Worm (Caenorhabditis elegans) whole organism, L3 larva: ENCODE results near the gene C47D12.4.

ENCODE experiments used
- R02D3.7 ChIP-seq: fragments of 150-350 bp; optimal IDR thresholded peaks from 2 replicates; lab custom pipeline; 2014; ENCODE audit warnings: missing biosample characterization, missing genetic modification characterization
- ZK546.5 ChIP-seq: sonication (generic microtip); optimal IDR thresholded peaks from 2 replicates; lab custom pipeline; 2017; ENCODE audit warnings: missing biosample characterization, missing genetic modification characterization
- aly-2 ChIP-seq: fragments of 150-350 bp; optimal IDR thresholded peaks from 2 replicates; lab custom pipeline; 2014; ENCODE audit warnings: missing biosample characterization, missing genetic modification characterization
- ama-1 ChIP-seq: fragments of 150-350 bp; optimal IDR thresholded peaks from 2 replicates; lab custom pipeline; 2018
- ceh-16 ChIP-seq: sonication (generic microtip); optimal IDR thresholded peaks from 2 replicates; lab custom pipeline; 2017; ENCODE audit warnings: missing biosample characterization, missing genetic modification characterization
- ceh-28 ChIP-seq: fragments of 150-350 bp; optimal IDR thresholded peaks from 2 replicates; lab custom pipeline; 2014; ENCODE audit warnings: missing biosample characterization, missing genetic modification reagents, missing genetic modification characterization
- ceh-82 ChIP-seq: fragments of 150-350 bp; optimal IDR thresholded peaks from 2 replicates; lab custom pipeline; 2014; ENCODE audit warnings: missing biosample characterization, missing genetic modification characterization
- ceh-9 ChIP-seq: sonication (generic microtip); optimal IDR thresholded peaks from 2 replicates; lab custom pipeline; 2018; ENCODE audit warnings: missing biosample characterization, missing genetic modification characterization
- daf-12 ChIP-seq: fragments of 150-350 bp; optimal IDR thresholded peaks from 2 replicates; lab custom pipeline; 2014; ENCODE audit warnings: missing biosample characterization, missing genetic modification reagents, missing genetic modification characterization
- egl-27 ChIP-seq: sonication (generic microtip); optimal IDR thresholded peaks from 4 replicates; lab custom pipeline; 2017; ENCODE audit warnings: missing biosample characterization, missing genetic modification reagents, missing genetic modification characterization
- egl-5 ChIP-seq: fragments of 150-350 bp; optimal IDR thresholded peaks from 2 replicates; lab custom pipeline; 2017; ENCODE audit warnings: missing biosample characterization, missing genetic modification reagents, missing genetic modification characterization, inconsistent platforms
- elt-1 ChIP-seq: fragments of 150-350 bp; optimal IDR thresholded peaks from 2 replicates; lab custom pipeline; 2014; ENCODE audit warnings: missing biosample characterization, missing genetic modification characterization
- elt-2 ChIP-seq: sonication (generic microtip); optimal IDR thresholded peaks from 2 replicates; lab custom pipeline; 2016; ENCODE audit warnings: missing genetic modification reagents, mild to moderate bottlenecking, missing genetic modification characterization, missing compliant biosample characterization
- elt-3 ChIP-seq, 3 experiments: fragments of 150-350 bp in 1 of 3; sonication (generic microtip) in 2 of 3; optimal IDR thresholded peaks; 2 replicates in 2 of 3; 4 replicates in 1 of 3; lab custom pipeline; 2014 to 2017; ENCODE audit warnings: missing biosample characterization in 3 of 3, missing genetic modification characterization in 3 of 3
- eor-1 ChIP-seq, 2 experiments: fragments of 150-350 bp; optimal IDR thresholded peaks; 2 replicates each; lab custom pipeline; 2014 to 2018; ENCODE audit warnings: missing biosample characterization in 2 of 2, missing genetic modification characterization in 2 of 2
- fkh-10 ChIP-seq: sonication (generic microtip); optimal IDR thresholded peaks from 2 replicates; lab custom pipeline; 2017; ENCODE audit warnings: missing biosample characterization, missing genetic modification reagents, missing genetic modification characterization
- fkh-2 ChIP-seq: fragments of 150-350 bp; optimal IDR thresholded peaks from 2 replicates; lab custom pipeline; 2014; ENCODE audit warnings: missing biosample characterization, missing genetic modification reagents, missing genetic modification characterization
- fos-1 ChIP-seq: fragments of 150-350 bp; optimal IDR thresholded peaks from 2 replicates; lab custom pipeline; 2014; ENCODE audit warnings: missing biosample characterization, missing genetic modification characterization
- hmg-11 ChIP-seq: sonication (generic microtip); optimal IDR thresholded peaks from 2 replicates; lab custom pipeline; 2016; ENCODE audit warnings: missing genetic modification characterization, missing compliant biosample characterization
- jun-1 ChIP-seq: fragments of 150-350 bp; optimal IDR thresholded peaks from 2 replicates; lab custom pipeline; 2014; ENCODE audit warnings: missing biosample characterization, missing genetic modification reagents, missing genetic modification characterization
- lin-15B ChIP-seq: fragments of 150-350 bp; optimal IDR thresholded peaks from 2 replicates; lab custom pipeline; 2014; ENCODE audit warnings: missing biosample characterization, missing genetic modification characterization
- lin-39 ChIP-seq: fragments of 150-350 bp; optimal IDR thresholded peaks from 2 replicates; lab custom pipeline; 2018; ENCODE audit warnings: missing biosample characterization, missing genetic modification reagents, missing genetic modification characterization
- lsy-12 ChIP-seq: sonication (generic microtip); optimal IDR thresholded peaks from 2 replicates; lab custom pipeline; 2016; ENCODE audit warnings: mild to moderate bottlenecking, missing genetic modification characterization, missing compliant biosample characterization
- mdl-1 ChIP-seq: fragments of 150-350 bp; optimal IDR thresholded peaks from 2 replicates; lab custom pipeline; 2014; ENCODE audit warnings: missing biosample characterization, missing genetic modification characterization
- mml-1 ChIP-seq: fragments of 150-350 bp; sonication (generic microtip); optimal IDR thresholded peaks from 3 replicates; lab custom pipeline; 2014; ENCODE audit warnings: missing biosample characterization, missing genetic modification characterization
- nfya-1 ChIP-seq: sonication (generic microtip); optimal IDR thresholded peaks from 2 replicates; lab custom pipeline; 2017; ENCODE audit warnings: missing genetic modification characterization, mild to moderate bottlenecking, missing compliant biosample characterization, antibody characterized with exemption, moderate library complexity; ENCODE audit not compliant: insufficient read depth
- nhr-11 ChIP-seq: fragments of 150-350 bp; optimal IDR thresholded peaks from 2 replicates; lab custom pipeline; 2014; ENCODE audit warnings: missing biosample characterization, missing genetic modification characterization
- nhr-12 ChIP-seq: fragments of 150-350 bp; optimal IDR thresholded peaks from 2 replicates; lab custom pipeline; 2014; ENCODE audit warnings: missing biosample characterization, missing genetic modification characterization
- nhr-23 ChIP-seq: fragments of 150-350 bp; optimal IDR thresholded peaks from 2 replicates; lab custom pipeline; 2014; ENCODE audit warnings: missing biosample characterization, missing genetic modification reagents, missing genetic modification characterization
- nhr-237 ChIP-seq: fragments of 150-350 bp; optimal IDR thresholded peaks from 2 replicates; lab custom pipeline; 2014; ENCODE audit warnings: missing biosample characterization, missing genetic modification characterization
- nhr-25 ChIP-seq: sonication (generic microtip); optimal IDR thresholded peaks from 2 replicates; lab custom pipeline; 2017; ENCODE audit warnings: missing biosample characterization, missing genetic modification characterization
- nhr-28 ChIP-seq: fragments of 150-350 bp; optimal IDR thresholded peaks from 2 replicates; lab custom pipeline; 2014; ENCODE audit warnings: missing biosample characterization, missing genetic modification characterization
- nhr-43 ChIP-seq: sonication (generic microtip); optimal IDR thresholded peaks from 2 replicates; lab custom pipeline; 2016; ENCODE audit warnings: mild to moderate bottlenecking, missing genetic modification characterization, missing compliant biosample characterization; ENCODE audit not compliant: poor library complexity, severe bottlenecking
- nhr-67 ChIP-seq: fragments of 150-350 bp; optimal IDR thresholded peaks from 2 replicates; lab custom pipeline; 2014; ENCODE audit warnings: missing biosample characterization, missing genetic modification characterization
- nhr-76 ChIP-seq: fragments of 150-350 bp; sonication (generic microtip); optimal IDR thresholded peaks from 5 replicates; lab custom pipeline; 2014; ENCODE audit warnings: missing biosample characterization, missing genetic modification characterization
- nhr-77 ChIP-seq: fragments of 150-350 bp; optimal IDR thresholded peaks from 2 replicates; lab custom pipeline; 2014; ENCODE audit warnings: missing biosample characterization, missing genetic modification characterization
- pha-4 ChIP-seq: fragments of 150-350 bp; optimal IDR thresholded peaks from 2 replicates; lab custom pipeline; 2014; ENCODE audit warnings: missing biosample characterization, missing genetic modification reagents, missing genetic modification characterization
- pqm-1 ChIP-seq: fragments of 150-350 bp; optimal IDR thresholded peaks from 2 replicates; lab custom pipeline; 2017; ENCODE audit warnings: missing biosample characterization, missing genetic modification characterization, inconsistent platforms
- sea-2 ChIP-seq: fragments of 150-350 bp; sonication (generic microtip); optimal IDR thresholded peaks from 4 replicates; lab custom pipeline; 2014; ENCODE audit warnings: missing biosample characterization, missing genetic modification reagents, missing genetic modification characterization
- skn-1 ChIP-seq: fragments of 150-350 bp; optimal IDR thresholded peaks from 2 replicates; lab custom pipeline; 2014; ENCODE audit warnings: missing biosample characterization, missing genetic modification characterization
- snpc-4 ChIP-seq: fragments of 150-350 bp; optimal IDR thresholded peaks from 2 replicates; lab custom pipeline; 2014; ENCODE audit warnings: missing biosample characterization, missing genetic modification characterization
- tbx-2 ChIP-seq: sonication (generic microtip); optimal IDR thresholded peaks from 2 replicates; lab custom pipeline; 2016; ENCODE audit warnings: mild to moderate bottlenecking, missing genetic modification characterization, missing compliant biosample characterization
- unc-39 ChIP-seq: sonication (generic microtip); optimal IDR thresholded peaks from 4 replicates; lab custom pipeline; 2017; ENCODE audit warnings: missing biosample characterization, missing genetic modification characterization
- unc-62 ChIP-seq: fragments of 150-350 bp; sonication (generic microtip); optimal IDR thresholded peaks from 4 replicates; lab custom pipeline; 2014; ENCODE audit warnings: missing biosample characterization, missing genetic modification reagents, missing genetic modification characterization
- zag-1 ChIP-seq: fragments of 150-350 bp; optimal IDR thresholded peaks from 2 replicates; lab custom pipeline; 2014; ENCODE audit warnings: missing biosample characterization, missing genetic modification characterization
- ztf-11 ChIP-seq: fragments of 150-350 bp; optimal IDR thresholded peaks from 2 replicates; lab custom pipeline; 2014; ENCODE audit warnings: missing biosample characterization, missing genetic modification characterization
- ztf-4 ChIP-seq: fragments of 150-350 bp; optimal IDR thresholded peaks from 2 replicates; lab custom pipeline; 2014; ENCODE audit warnings: missing biosample characterization, missing genetic modification characterization

The C47D12.4 gene

DNA sequence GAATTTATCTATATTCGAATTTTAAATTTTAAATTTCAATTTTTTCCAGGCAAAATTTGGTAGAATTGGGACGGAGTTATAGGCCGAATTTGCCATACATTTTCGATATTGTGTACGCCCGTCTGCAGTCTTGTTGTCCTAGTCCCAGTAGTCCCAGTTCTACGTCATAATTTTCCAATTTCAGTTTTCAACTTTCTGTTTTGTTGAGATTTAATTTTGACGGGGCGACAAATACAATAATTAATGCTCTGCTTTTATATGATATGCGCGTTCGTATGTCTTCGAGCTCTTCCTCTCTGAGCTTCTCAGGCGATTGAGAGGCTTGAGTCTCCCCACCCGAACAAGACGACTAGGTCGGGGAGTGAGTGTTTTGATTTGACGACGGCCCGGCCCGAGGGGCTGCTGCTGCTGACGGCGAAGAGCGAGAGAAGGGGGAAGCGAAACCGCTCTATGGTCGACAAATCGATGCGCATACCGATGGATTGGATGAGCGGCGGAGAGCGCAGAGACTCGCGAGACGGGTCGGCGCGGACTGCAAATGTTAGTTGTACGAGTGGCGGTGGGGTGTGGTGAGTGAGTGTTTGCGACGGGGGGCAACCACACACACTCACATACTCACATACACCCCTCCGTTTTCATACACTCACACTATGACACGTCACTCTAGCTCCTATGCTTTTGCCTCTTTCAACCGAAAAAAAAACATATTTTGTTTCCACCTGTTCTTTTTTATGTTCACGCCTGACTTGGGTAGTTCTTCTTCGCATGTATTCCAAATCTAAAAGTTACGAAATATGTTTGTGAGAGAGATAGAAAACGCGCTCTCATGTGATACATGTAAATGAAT, 46.7 kb upstream of the C47D12.4 start:
- TF ChIP-seq eor-1 (tag; optimal IDR thresholded peaks at IDR 0.05; lab: Kevin White, UChicago) (no peak), unc-39 (no peak), nfya-1 (peak; percentile 89), ceh-28 (tag; lab: Kevin White, UChicago) (peak; percentile 87), elt-2 (tag; lab: Kevin White, UChicago) (peak; percentile 75), pha-4 (tag; lab: Kevin White, UChicago) (peak; percentile 89), unc-62 (GFP tag; lab: Kevin White, UChicago) (peak; percentile 80), ztf-4 (tag; lab: Kevin White, UChicago) (peak; percentile 2), egl-27 (tag; lab: Kevin White, UChicago) (peak; percentile 40), pqm-1 (tag; lab: Kevin White, UChicago) (peak; percentile 55), egl-5 (tag; lab: Kevin White, UChicago) (no peak), nhr-43 (tag; lab: Kevin White, UChicago) (peak; percentile 9), jun-1 (peak; percentile 86), nhr-23 (peak; percentile 79), fkh-2 (tag; lab: Kevin White, UChicago) (peak; percentile 19), lin-39 (tag; lab: Kevin White, UChicago) (peak; percentile 99), fkh-10 (GFP tag; lab: Kevin White, UChicago) (no peak), nhr-12 (tag; lab: Kevin White, UChicago) (no peak), zag-1 (peak; percentile 35), mml-1 (tag; lab: Kevin White, UChicago) (no peak), lin-15B (peak; percentile 72), elt-3 (tag; optimal IDR thresholded peaks at IDR 0.05; lab: Kevin White, UChicago) (peak in 1 of 3 experiments; percentile 25), R02D3.7 (peak; percentile 54), sea-2 (GFP tag; lab: Kevin White, UChicago) (peak; percentile 96), ZK546.5 (tag; lab: Kevin White, UChicago) (no peak), nhr-67 (no peak), elt-1 (tag; lab: Kevin White, UChicago) (no peak), daf-12 (no peak), lsy-12 (peak; percentile 81), mdl-1 (tag; lab: Kevin White, UChicago) (no peak), nhr-76 (tag; lab: Kevin White, UChicago) (no peak), ama-1 (lab: Kevin White, UChicago) (peak; percentile 91), nhr-25 (tag; lab: Kevin White, UChicago) (peak; percentile 72), ztf-11 (tag; lab: Kevin White, UChicago) (no peak), ceh-9 (no peak), fos-1 (tag; lab: Kevin White, UChicago) (peak; percentile 50), snpc-4 (tag; lab: Kevin White, UChicago) (peak; percentile 46), nhr-237 (tag; lab: Kevin White, UChicago) (no peak), skn-1 (tag; lab: Kevin White, UChicago) (peak; percentile 49), tbx-2 (tag; lab: Kevin White, UChicago) (peak; percentile 10), ceh-16 (tag; lab: Kevin White, UChicago) (no peak), nhr-11 (tag; lab: Kevin White, UChicago) (peak; percentile 81), nhr-77 (tag; lab: Kevin White, UChicago) (no peak), hmg-11 (tag; lab: Kevin White, UChicago) (peak; percentile 87), nhr-28 (no peak), ceh-82 (tag; lab: Kevin White, UChicago) (no peak), aly-2 (tag; lab: Kevin White, UChicago) (no peak)
